Worm (Caenorhabditis elegans): ENCODE measurements around the gene C02E7.8.

C02E7.8 gene

ce11 chrV:4944219-4944618 lies 23.6 kb upstream of the C02E7.8 start, which contains the start of gene str-211:
Gene str-211, minus strand, starts transcription at chrV:4944319.
- TF ChIP-seq dao-5 (tag; optimal IDR thresholded peaks at IDR 0.05) (no peak), him-1 (tag; optimal IDR thresholded peaks at IDR 0.05) (no peak), W03F9.2 (tag; optimal IDR thresholded peaks at IDR 0.05) (no peak)

ce11 chrV:4937337-4937736 lies 16.7 kb upstream of the C02E7.8 start:
- TF ChIP-seq him-1 (tag; optimal IDR thresholded peaks at IDR 0.05): no peak
- no peak for TF ChIP-seq W03F9.2 (tag; optimal IDR thresholded peaks at IDR 0.05)
- TF ChIP-seq dao-5 (tag; optimal IDR thresholded peaks at IDR 0.05): no peak

- TF ChIP-seq him-1 (tag; optimal IDR thresholded peaks at IDR 0.05): no peak
- no peak for TF ChIP-seq W03F9.2 (tag; optimal IDR thresholded peaks at IDR 0.05)
- TF ChIP-seq dao-5 (tag; optimal IDR thresholded peaks at IDR 0.05): no peak
Observed at ce11 chrV:4935096-4935495, 14.5 kb upstream of the C02E7.8 start.

- no peak for TF ChIP-seq W03F9.2 (tag; optimal IDR thresholded peaks at IDR 0.05)
- no peak for TF ChIP-seq him-1 (tag; optimal IDR thresholded peaks at IDR 0.05)
- TF ChIP-seq dao-5 (tag; optimal IDR thresholded peaks at IDR 0.05): no peak
Observed at ce11 chrV:4934406-4934805, 13.8 kb upstream of the C02E7.8 start, which contains the start of gene catp-2. Gene catp-2, plus strand, starts transcription at chrV:4934706.

- TF ChIP-seq dao-5 (tag; optimal IDR thresholded peaks at IDR 0.05): no peak
- no peak for TF ChIP-seq W03F9.2 (tag; optimal IDR thresholded peaks at IDR 0.05)
- no peak for TF ChIP-seq him-1 (tag; optimal IDR thresholded peaks at IDR 0.05)
Observed at ce11 chrV:4933268-4933667, 12.7 kb upstream of the C02E7.8 start.

- no peak for TF ChIP-seq dao-5 (tag; optimal IDR thresholded peaks at IDR 0.05)
- TF ChIP-seq W03F9.2 (tag; optimal IDR thresholded peaks at IDR 0.05): no peak
Observed at ce11 chrV:4932814-4933213, 12.2 kb upstream of the C02E7.8 start, which contains the start of gene C02E7.10. Gene C02E7.10, minus strand, starts transcription at chrV:4933045.

ce11 chrV:4929842-4930241 lies 9.3 kb upstream of the C02E7.8 start, which contains the start of gene str-205:
Gene str-205, minus strand, starts transcription at chrV:4929942.
- TF ChIP-seq him-1 (tag; optimal IDR thresholded peaks at IDR 0.05): no peak
- TF ChIP-seq dao-5 (tag; optimal IDR thresholded peaks at IDR 0.05): no peak
- no peak for TF ChIP-seq W03F9.2 (tag; optimal IDR thresholded peaks at IDR 0.05)

ce11 chrV:4926371-4926770 lies 5.8 kb upstream of the C02E7.8 start, which contains the start of gene srh-21:
Gene srh-21, plus strand, starts transcription at chrV:4926671.
- TF ChIP-seq dao-5 (tag; optimal IDR thresholded peaks at IDR 0.05) (no peak), W03F9.2 (tag; optimal IDR thresholded peaks at IDR 0.05) (no peak), him-1 (tag; optimal IDR thresholded peaks at IDR 0.05) (no peak)

- TF ChIP-seq dao-5 (tag; optimal IDR thresholded peaks at IDR 0.05) (no peak), W03F9.2 (tag; optimal IDR thresholded peaks at IDR 0.05) (no peak), him-1 (tag; optimal IDR thresholded peaks at IDR 0.05) (no peak)
Observed at ce11 chrV:4924618-4925017, 4.0 kb upstream of the C02E7.8 start, which contains the start of gene srh-20. Gene srh-20, plus strand, starts transcription at chrV:4924918.

- TF ChIP-seq dao-5 (tag; optimal IDR thresholded peaks at IDR 0.05): no peak
- no peak for TF ChIP-seq him-1 (tag; optimal IDR thresholded peaks at IDR 0.05)
- TF ChIP-seq W03F9.2 (tag; optimal IDR thresholded peaks at IDR 0.05): no peak
Observed at ce11 chrV:4922024-4922423, 1.4 kb upstream of the C02E7.8 start, which contains the start of gene srh-22. Gene srh-22, plus strand, starts transcription at chrV:4922324.

ce11 chrV:4918664-4919257 lies 1.8 kb downstream of the C02E7.8 start, which contains the start of gene C02E7.6:
Gene C02E7.6, plus strand, starts transcription at chrV:4919207.
- TF ChIP-seq him-1 (tag; optimal IDR thresholded peaks at IDR 0.05) (no peak), W03F9.2 (tag; optimal IDR thresholded peaks at IDR 0.05) (no peak), dao-5 (tag; optimal IDR thresholded peaks at IDR 0.05) (no peak)

- TF ChIP-seq dao-5 (tag; optimal IDR thresholded peaks at IDR 0.05): no peak
- no peak for TF ChIP-seq W03F9.2 (tag; optimal IDR thresholded peaks at IDR 0.05)
- TF ChIP-seq him-1 (tag; optimal IDR thresholded peaks at IDR 0.05): no peak
Observed at ce11 chrV:4918091-4918624, 2.4 kb downstream of the C02E7.8 start, which contains the start of gene C02E7.7. Gene C02E7.7, minus strand, starts transcription at chrV:4918574.

ce11 chrV:4914879-4915278 lies 5.7 kb downstream of the C02E7.8 start, which contains the start of gene H23N18.6:
Gene H23N18.6, minus strand, starts transcription at chrV:4915079.
- no peak for TF ChIP-seq him-1 (tag; optimal IDR thresholded peaks at IDR 0.05)
- TF ChIP-seq W03F9.2 (tag; optimal IDR thresholded peaks at IDR 0.05): no peak
- TF ChIP-seq dao-5 (tag; optimal IDR thresholded peaks at IDR 0.05): no peak

- no peak for TF ChIP-seq him-1 (tag; optimal IDR thresholded peaks at IDR 0.05)
- TF ChIP-seq dao-5 (tag; optimal IDR thresholded peaks at IDR 0.05): no peak
- TF ChIP-seq W03F9.2 (tag; optimal IDR thresholded peaks at IDR 0.05): no peak
Observed at ce11 chrV:4913853-4914252, 6.7 kb downstream of the C02E7.8 start.
